Worm (Caenorhabditis elegans) whole organism, L1 larva: Measurements from ENCODE around the gene abch-1.
A peak's percentile ranks its signal among the peaks of the same experiment; 100 is the strongest.

ENCODE experiments used
- F16B12.6 ChIP-seq: fragments of 150-350 bp; optimal IDR thresholded peaks from 2 replicates; lab custom pipeline; 2014; ENCODE audit warnings: missing biosample characterization, missing genetic modification characterization
- Y116A8C.19 ChIP-seq: sonication (generic microtip); optimal IDR thresholded peaks from 2 replicates; lab custom pipeline; 2016; ENCODE audit warnings: missing compliant biosample characterization, missing genetic modification characterization, borderline replicate concordance
- ama-1 ChIP-seq: fragments of 150-350 bp; optimal IDR thresholded peaks from 2 replicates; lab custom pipeline; 2014
- blmp-1 ChIP-seq: fragments of 150-350 bp; optimal IDR thresholded peaks from 2 replicates; lab custom pipeline; 2014; ENCODE audit warnings: missing biosample characterization, missing genetic modification characterization
- ceh-82 ChIP-seq, 3 experiments: fragments of 150-350 bp in 1 of 3; sonication (generic microtip) in 2 of 3; optimal IDR thresholded peaks; 2 replicates each; lab custom pipeline; 2014 to 2017; ENCODE audit warnings: missing biosample characterization in 3 of 3, missing genetic modification characterization in 3 of 3
- ceh-90 ChIP-seq: sonication (generic microtip); optimal IDR thresholded peaks from 2 replicates; lab custom pipeline; 2016; ENCODE audit warnings: missing genetic modification characterization, missing compliant biosample characterization
- dpl-1 ChIP-seq, 3 experiments: fragments of 150-350 bp in 2 of 3; sonication (generic microtip) in 1 of 3; optimal IDR thresholded peaks; 2 replicates each; lab custom pipeline; 2014 to 2017; ENCODE audit warnings: missing biosample characterization in 3 of 3, missing genetic modification characterization in 3 of 3, missing genetic modification reagents in 3 of 3
- dsc-1 ChIP-seq: sonication (generic microtip); optimal IDR thresholded peaks from 2 replicates; lab custom pipeline; 2016; ENCODE audit warnings: mild to moderate bottlenecking, missing genetic modification characterization, missing compliant biosample characterization
- efl-1 ChIP-seq, 4 experiments: fragments of 150-350 bp; optimal IDR thresholded peaks in 3 of 4; peaks in 1 of 4; 1 replicate in 1 of 4; 2 replicates in 3 of 4; lab custom pipeline; 2014; ENCODE audit warnings: missing biosample characterization in 2 of 4, missing genetic modification characterization in 2 of 4, missing genetic modification reagents in 2 of 4
- efl-3 ChIP-seq: fragments of 200-800 bp; sonication (Bioruptor generic); optimal IDR thresholded peaks from 2 replicates; lab custom pipeline; 2018; ENCODE audit warnings: mild to moderate bottlenecking, missing genetic modification characterization, missing compliant biosample characterization
- egl-27 ChIP-seq, 2 experiments: fragments of 150-350 bp in 1 of 2; sonication (generic microtip); optimal IDR thresholded peaks; 3 replicates each; lab custom pipeline; 2017 to 2018; ENCODE audit warnings: missing biosample characterization in 2 of 2, missing genetic modification characterization in 2 of 2, missing genetic modification reagents in 2 of 2
- elt-3 ChIP-seq, 6 experiments: fragments of 150-350 bp in 1 of 6; sonication (generic microtip); optimal IDR thresholded peaks; 2 replicates each; lab custom pipeline; 2017 to 2018; ENCODE audit warnings: missing biosample characterization in 6 of 6, missing genetic modification characterization in 6 of 6, inconsistent platforms in 1 of 6
- ets-5 ChIP-seq: fragments of 200-800 bp; sonication (Bioruptor generic); IDR thresholded peaks from 2 replicates; pipeline ENCODE4 v1.3.6; 2022; ENCODE audit warnings: missing genetic modification characterization, missing compliant biosample characterization
- fkh-10 ChIP-seq: sonication (generic microtip); optimal IDR thresholded peaks from 2 replicates; lab custom pipeline; 2017; ENCODE audit warnings: missing biosample characterization, missing genetic modification reagents, missing genetic modification characterization
- fkh-8 ChIP-seq: sonication (generic microtip); optimal IDR thresholded peaks from 2 replicates; lab custom pipeline; 2016; ENCODE audit warnings: mild to moderate bottlenecking, missing genetic modification characterization, missing compliant biosample characterization
- grh-1 ChIP-seq: fragments of 200-800 bp; sonication (Bioruptor generic); IDR thresholded peaks from 2 replicates; pipeline ENCODE4 v1.3.6; 2022; ENCODE audit warnings: missing genetic modification reagents, missing genetic modification characterization, missing compliant biosample characterization
- hlh-17 ChIP-seq: fragments of 200-800 bp; sonication (Bioruptor generic); optimal IDR thresholded peaks from 2 replicates; lab custom pipeline; 2018; ENCODE audit warnings: missing genetic modification characterization, mild to moderate bottlenecking, missing compliant biosample characterization, moderate library complexity, borderline replicate concordance
- hlh-4 ChIP-seq: sonication (generic microtip); optimal IDR thresholded peaks from 2 replicates; lab custom pipeline; 2016; ENCODE audit warnings: mild to moderate bottlenecking, missing genetic modification characterization, missing compliant biosample characterization
- hpl-2 ChIP-seq: fragments of 150-350 bp; optimal IDR thresholded peaks from 2 replicates; lab custom pipeline; 2014; ENCODE audit warnings: missing biosample characterization, missing genetic modification reagents, missing genetic modification characterization
- jun-1 ChIP-seq: fragments of 150-350 bp; optimal IDR thresholded peaks from 2 replicates; lab custom pipeline; 2014; ENCODE audit warnings: missing biosample characterization, missing genetic modification reagents, missing genetic modification characterization
- lin-13 ChIP-seq: fragments of 150-350 bp; optimal IDR thresholded peaks from 2 replicates; lab custom pipeline; 2014; ENCODE audit warnings: missing biosample characterization, missing genetic modification reagents, missing genetic modification characterization
- lin-14 ChIP-seq: fragments of 200-800 bp; sonication (Bioruptor generic); optimal IDR thresholded peaks from 2 replicates; lab custom pipeline; 2018; ENCODE audit warnings: mild to moderate bottlenecking, missing genetic modification characterization, moderate library complexity, missing compliant biosample characterization
- lsy-2 ChIP-seq, 2 experiments: fragments of 150-350 bp; optimal IDR thresholded peaks; 2 replicates each; lab custom pipeline; 2014; ENCODE audit warnings: missing biosample characterization in 2 of 2, missing genetic modification characterization in 2 of 2
- mdl-1 ChIP-seq, 2 experiments: fragments of 150-350 bp; optimal IDR thresholded peaks; 2 replicates each; lab custom pipeline; 2014 to 2017; ENCODE audit warnings: missing biosample characterization in 2 of 2, missing genetic modification characterization in 2 of 2, inconsistent platforms in 1 of 2
- nhr-11 ChIP-seq: fragments of 150-350 bp; optimal IDR thresholded peaks from 2 replicates; lab custom pipeline; 2014; ENCODE audit warnings: missing biosample characterization, missing genetic modification characterization
- nhr-19 ChIP-seq: fragments of 200-800 bp; sonication (Bioruptor generic); conservative IDR thresholded peaks from 2 replicates; pipeline ENCODE4 v1.3.6; 2022; ENCODE audit warnings: missing genetic modification characterization, missing compliant biosample characterization
- nhr-237 ChIP-seq: fragments of 150-350 bp; optimal IDR thresholded peaks from 2 replicates; lab custom pipeline; 2014; ENCODE audit warnings: missing biosample characterization, missing genetic modification characterization
- nhr-28 ChIP-seq: fragments of 150-350 bp; optimal IDR thresholded peaks from 2 replicates; lab custom pipeline; 2014; ENCODE audit warnings: missing biosample characterization, missing genetic modification characterization
- nhr-71 ChIP-seq: sonication (generic microtip); optimal IDR thresholded peaks from 2 replicates; lab custom pipeline; 2016; ENCODE audit warnings: mild to moderate bottlenecking, missing genetic modification characterization, moderate library complexity, missing compliant biosample characterization
- nhr-84 ChIP-seq: sonication (generic microtip); optimal IDR thresholded peaks from 2 replicates; lab custom pipeline; 2017; ENCODE audit warnings: missing biosample characterization, missing genetic modification characterization
- nhr-85 ChIP-seq: sonication (generic microtip); peaks from one replicate; lab custom pipeline; 2016; ENCODE audit warnings: missing genetic modification characterization, inconsistent platforms, missing compliant biosample characterization
- pag-3 ChIP-seq: sonication (generic microtip); optimal IDR thresholded peaks from 2 replicates; lab custom pipeline; 2017; ENCODE audit warnings: missing genetic modification characterization, mild to moderate bottlenecking, missing compliant biosample characterization, antibody characterized with exemption, borderline replicate concordance; ENCODE audit not compliant: insufficient read depth
- pqm-1 ChIP-seq: sonication (generic microtip); optimal IDR thresholded peaks from 3 replicates; lab custom pipeline; 2017; ENCODE audit warnings: missing biosample characterization, missing genetic modification characterization
- rnt-1 ChIP-seq: sonication (generic microtip); optimal IDR thresholded peaks from 2 replicates; lab custom pipeline; 2016; ENCODE audit warnings: mild to moderate bottlenecking, missing genetic modification characterization, moderate library complexity, missing compliant biosample characterization
- skn-1 ChIP-seq: fragments of 150-350 bp; optimal IDR thresholded peaks from 2 replicates; lab custom pipeline; 2014; ENCODE audit warnings: missing biosample characterization, missing genetic modification characterization
- snu-23 ChIP-seq: sonication (generic microtip); optimal IDR thresholded peaks from 2 replicates; lab custom pipeline; 2016; ENCODE audit warnings: missing genetic modification characterization, missing compliant biosample characterization
- sox-4 ChIP-seq: sonication (generic microtip); optimal IDR thresholded peaks from 2 replicates; lab custom pipeline; 2016; ENCODE audit warnings: missing genetic modification characterization, missing compliant biosample characterization
- sptf-1 ChIP-seq: fragments of 150-350 bp; optimal IDR thresholded peaks from 2 replicates; lab custom pipeline; 2014; ENCODE audit warnings: missing biosample characterization, missing genetic modification characterization
- tbx-2 ChIP-seq: sonication (generic microtip); optimal IDR thresholded peaks from 2 replicates; lab custom pipeline; 2016; ENCODE audit warnings: missing genetic modification characterization, missing compliant biosample characterization
- tlp-1 ChIP-seq: fragments of 150-350 bp; optimal IDR thresholded peaks from 2 replicates; lab custom pipeline; 2014; ENCODE audit warnings: missing biosample characterization, missing genetic modification characterization
- unc-130 ChIP-seq: fragments of 150-350 bp; optimal IDR thresholded peaks from 2 replicates; lab custom pipeline; 2017; ENCODE audit warnings: missing biosample characterization, missing genetic modification characterization, inconsistent platforms
- unc-30 ChIP-seq: sonication (generic microtip); optimal IDR thresholded peaks from 2 replicates; lab custom pipeline; 2017; ENCODE audit warnings: missing biosample characterization, missing genetic modification characterization
- unc-62 ChIP-seq: fragments of 150-350 bp; optimal IDR thresholded peaks from 2 replicates; lab custom pipeline; 2014; ENCODE audit warnings: missing biosample characterization, missing genetic modification reagents, missing genetic modification characterization
- vab-15 ChIP-seq: sonication (generic microtip); optimal IDR thresholded peaks from 2 replicates; lab custom pipeline; 2017; ENCODE audit warnings: missing genotype, mild to moderate bottlenecking, missing genetic modification characterization, missing compliant biosample characterization
- zag-1 ChIP-seq: fragments of 150-350 bp; optimal IDR thresholded peaks from 2 replicates; lab custom pipeline; 2014; ENCODE audit warnings: missing biosample characterization, missing genetic modification characterization
- zip-4 ChIP-seq: fragments of 200-800 bp; sonication (Bioruptor generic); optimal IDR thresholded peaks from 2 replicates; lab custom pipeline; 2018; ENCODE audit warnings: mild to moderate bottlenecking, missing genetic modification characterization, moderate library complexity, missing compliant biosample characterization
- ztf-11 ChIP-seq, 2 experiments: sonication (generic microtip); optimal IDR thresholded peaks; 2 replicates each; lab custom pipeline; 2016 to 2017; ENCODE audit warnings: missing genetic modification characterization in 2 of 2, missing biosample characterization in 1 of 2, missing compliant biosample characterization in 1 of 2

Gene abch-1

ce11 chrII:6565077-6565476 is 33.6 kb upstream of the abch-1 start, which contains the start of gene mpz-3 (continued):
- TF ChIP-seq nhr-71 (tag; lab: Kevin White, UChicago) (peak; percentile 49), Y116A8C.19 (tag; lab: Kevin White, UChicago) (no peak), snu-23 (peak; percentile 70)
- TF ChIP-seq, all 84 proteins: peak for 25

- TF ChIP-seq ceh-82 (tag; optimal IDR thresholded peaks at IDR 0.05; lab: Kevin White, UChicago) = peak in 1 of 3 experiments; percentile 14
- TF ChIP-seq blmp-1 = peak; percentile 50
- TF ChIP-seq dsc-1 = peak; percentile 14
- no peak for TF ChIP-seq tlp-1 (tag; lab: Kevin White, UChicago)
- no peak for TF ChIP-seq egl-27 (tag; optimal IDR thresholded peaks at IDR 0.05; lab: Kevin White, UChicago)
- TF ChIP-seq Y116A8C.19 (tag; lab: Kevin White, UChicago) = no peak
- no peak for TF ChIP-seq grh-1 (GFP tag; lab: Robert Waterston, UW)
- TF ChIP-seq sptf-1 = no peak
- TF ChIP-seq nhr-28 (tag; lab: Kevin White, UChicago) = no peak
- peak in 1 of 2 experiments; percentile 14 for TF ChIP-seq lsy-2 (tag; optimal IDR thresholded peaks at IDR 0.05; lab: Kevin White, UChicago)
- TF ChIP-seq efl-1 (optimal IDR thresholded peaks at IDR 0.05; lab: Kevin White, UChicago) = peak; percentile 24 to 40
- peak; percentile 16 to 89 for TF ChIP-seq efl-1 (GFP tag; optimal IDR thresholded peaks at IDR 0.05 in 1 of 2; lab: Kevin White, UChicago)
- no peak for TF ChIP-seq mdl-1 (tag; optimal IDR thresholded peaks at IDR 0.05; lab: Kevin White, UChicago)
- no peak for TF ChIP-seq hlh-17 (GFP tag; lab: Kevin White, UChicago)
- no peak for TF ChIP-seq pqm-1 (tag; lab: Kevin White, UChicago)
- TF ChIP-seq pag-3 = no peak
- peak; percentile 26 for TF ChIP-seq jun-1 (tag; lab: Kevin White, UChicago)
- no peak for TF ChIP-seq ztf-11 (tag; optimal IDR thresholded peaks at IDR 0.05; lab: Kevin White, UChicago)
- TF ChIP-seq unc-30 (tag; lab: Kevin White, UChicago) = no peak
- TF ChIP-seq snu-23 = peak; percentile 12
- peak; percentile 78 for TF ChIP-seq lin-14 (GFP tag; lab: Kevin White, UChicago)
- TF ChIP-seq zag-1 = no peak
- peak; percentile 11 for TF ChIP-seq rnt-1
- TF ChIP-seq fkh-10 (GFP tag; lab: Kevin White, UChicago) = peak; percentile 44
- TF ChIP-seq ets-5 (GFP tag; lab: Robert Waterston, UW) = no peak
- TF ChIP-seq nhr-11 = no peak
- peak; percentile 35 for TF ChIP-seq fkh-8 (tag; lab: Kevin White, UChicago)
These were observed 31.8 kb upstream of the abch-1 start for ce11 chrII:6563238-6563637.

- TF ChIP-seq nhr-85 (tag; lab: Kevin White, UChicago) (peak; percentile 57), skn-1 (tag; lab: Kevin White, UChicago) (peak; percentile 0), efl-3 (no peak), unc-130 (no peak), blmp-1 (peak; percentile 65), elt-3 (tag; optimal IDR thresholded peaks at IDR 0.05; lab: Kevin White, UChicago) (peak in 1 of 6 experiments; percentile 6), lin-14 (GFP tag; lab: Kevin White, UChicago) (peak; percentile 65), ama-1 (lab: Kevin White, UChicago) (peak; percentile 51), hpl-2 (GFP tag; lab: Kevin White, UChicago) (no peak)
These were observed 30.9 kb upstream of the abch-1 start for ce11 chrII:6562203-6562867.

ce11 chrII:6561300-6561699 is 29.9 kb upstream of the abch-1 start, which contains the start of gene F18C5.10:
Gene F18C5.10 (minus strand): TSS chrII:6561444.
- TF ChIP-seq nhr-11 = no peak
- TF ChIP-seq zag-1 = no peak
- peak; percentile 36 for TF ChIP-seq nhr-19 (GFP tag; lab: Robert Waterston, UW)
- peak; percentile 14 for TF ChIP-seq ama-1 (lab: Kevin White, UChicago)
- no peak for TF ChIP-seq vab-15
- TF ChIP-seq ceh-90 = no peak
- TF ChIP-seq F16B12.6 (tag; lab: Kevin White, UChicago) = no peak
- TF ChIP-seq dpl-1 (GFP tag; optimal IDR thresholded peaks at IDR 0.05; lab: Kevin White, UChicago) = no peak
- no peak for TF ChIP-seq zip-4
- no peak for TF ChIP-seq lin-13 (GFP tag; lab: Kevin White, UChicago)
- TF ChIP-seq nhr-237 (tag; lab: Kevin White, UChicago) = no peak
- no peak for TF ChIP-seq nhr-84 (tag; lab: Kevin White, UChicago)
- no peak for TF ChIP-seq hlh-4
- TF ChIP-seq tbx-2 = no peak
- no peak for TF ChIP-seq egl-27 (tag; optimal IDR thresholded peaks at IDR 0.05; lab: Kevin White, UChicago)
- no peak for TF ChIP-seq unc-62 (GFP tag; lab: Kevin White, UChicago)
- TF ChIP-seq sox-4 (tag; lab: Kevin White, UChicago) = no peak
- no peak for TF ChIP-seq sptf-1
- no peak for TF ChIP-seq pqm-1 (tag; lab: Kevin White, UChicago)
